Fruit fly (Drosophila melanogaster) whole organism, wandering third instar larva: Measurements from ENCODE around the gene dwg.

Experiments
- Abd-B ChIP-seq: fragments of >200 bp; optimal IDR thresholded peaks from 2 replicates; lab custom pipeline; 2017; ENCODE audit warnings: missing biosample characterization, missing genetic modification characterization
- CG32264 ChIP-seq: fragments of 200-800 bp; sonication (Bioruptor generic); optimal IDR thresholded peaks from 2 replicates; lab custom pipeline; 2016; ENCODE audit warnings: missing biosample characterization, missing genetic modification characterization
- CG9705 ChIP-seq: fragments of 200-800 bp; sonication (Bioruptor generic); optimal IDR thresholded peaks from 2 replicates; lab custom pipeline; 2018; ENCODE audit warnings: missing biosample characterization, mild to moderate bottlenecking, missing genetic modification characterization
- CrebA ChIP-seq: fragments of 200-800 bp; sonication (Bioruptor generic); optimal IDR thresholded peaks from 2 replicates; lab custom pipeline; 2016; ENCODE audit warnings: missing biosample characterization, mild to moderate bottlenecking, missing genetic modification characterization, borderline replicate concordance
- Dfd ChIP-seq: fragments of >200 bp; optimal IDR thresholded peaks from 2 replicates; lab custom pipeline; 2017; ENCODE audit warnings: missing biosample characterization, missing genetic modification characterization
- GATAd ChIP-seq: sonication (Bioruptor generic); optimal IDR thresholded peaks from 2 replicates; lab custom pipeline; 2016; ENCODE audit warnings: missing biosample characterization, missing genetic modification characterization
- HLH106 ChIP-seq: fragments of 200-800 bp; optimal IDR thresholded peaks from 3 replicates; lab custom pipeline; 2019; ENCODE audit warnings: missing biosample characterization, mild to moderate bottlenecking, missing genetic modification characterization, moderate library complexity
- Hnf4 ChIP-seq: fragments of 200-800 bp; sonication (Bioruptor generic); optimal IDR thresholded peaks from 2 replicates; lab custom pipeline; 2016; ENCODE audit warnings: missing biosample characterization, mild to moderate bottlenecking, missing genetic modification characterization
- Hr78 ChIP-seq: fragments of >200 bp; optimal IDR thresholded peaks from 2 replicates; lab custom pipeline; 2017; ENCODE audit warnings: missing biosample characterization, missing genetic modification characterization
- Hr83 ChIP-seq: fragments of 200-300 bp; sonication (Bioruptor generic); optimal IDR thresholded peaks from 2 replicates; lab custom pipeline; 2016; ENCODE audit warnings: missing biosample characterization, mild to moderate bottlenecking, missing genetic modification characterization, moderate library complexity; ENCODE audit not compliant: poor library complexity, severe bottlenecking
- Jra ChIP-seq: sonication (Bioruptor generic); optimal IDR thresholded peaks from 2 replicates; lab custom pipeline; 2016; ENCODE audit warnings: missing biosample characterization, missing genetic modification characterization
- Mio ChIP-seq: sonication (Bioruptor generic); optimal IDR thresholded peaks from 2 replicates; lab custom pipeline; 2016; ENCODE audit warnings: missing biosample characterization, missing genetic modification characterization
- Myc ChIP-seq: fragments of >200 bp; optimal IDR thresholded peaks from 2 replicates; lab custom pipeline; 2017
- OdsH ChIP-seq: fragments of 200-800 bp; sonication (Bioruptor generic); optimal IDR thresholded peaks from 2 replicates; lab custom pipeline; 2016; ENCODE audit warnings: missing biosample characterization, mild to moderate bottlenecking, missing genetic modification characterization
- Rel ChIP-seq, 2 experiments: fragments of 200-800 bp; sonication (Bioruptor generic) in 1 of 2; optimal IDR thresholded peaks; 2 replicates in 1 of 2; 3 replicates in 1 of 2; lab custom pipeline; 2016 to 2019; ENCODE audit warnings: mild to moderate bottlenecking in 2 of 2, missing biosample characterization in 2 of 2, missing genetic modification characterization in 2 of 2, moderate library complexity in 1 of 2
- Sp1 ChIP-seq: fragments of 200-800 bp; sonication (Bioruptor generic); optimal IDR thresholded peaks from 3 replicates; lab custom pipeline; 2019; ENCODE audit warnings: missing biosample characterization, mild to moderate bottlenecking, missing genetic modification characterization, moderate library complexity
- Vsx2 ChIP-seq: fragments of 200-300, 225-300 bp; sonication (Bioruptor generic); optimal IDR thresholded peaks from 2 replicates; lab custom pipeline; 2018; ENCODE audit warnings: missing biosample characterization, missing genetic modification characterization; ENCODE audit not compliant: partially characterized antibody
- br ChIP-seq: fragments of 200-800 bp; sonication (Bioruptor generic); optimal IDR thresholded peaks from 2 replicates; lab custom pipeline; 2016; ENCODE audit warnings: missing biosample characterization, missing genetic modification characterization
- dl ChIP-seq, 2 experiments: fragments of 175-275, 200-275 bp in 1 of 2; fragments of 200-275 bp in 1 of 2; sonication (Bioruptor generic); optimal IDR thresholded peaks; lab custom pipeline; 2018; ENCODE audit warnings: mild to moderate bottlenecking in 2 of 2, missing biosample characterization in 2 of 2, missing genetic modification characterization in 2 of 2, moderate library complexity in 2 of 2; ENCODE audit not compliant: partially characterized antibody in 2 of 2, insufficient read depth in 1 of 2
- dmrt93B ChIP-seq: fragments of 200-800 bp; sonication (Bioruptor generic); optimal IDR thresholded peaks from 2 replicates; lab custom pipeline; 2018; ENCODE audit warnings: missing biosample characterization, mild to moderate bottlenecking, missing genetic modification characterization
- dsf ChIP-seq: sonication (Bioruptor generic); optimal IDR thresholded peaks from 2 replicates; lab custom pipeline; 2016; ENCODE audit warnings: missing biosample characterization, missing genetic modification characterization, borderline replicate concordance
- ey ChIP-seq: fragments of 200-800 bp; sonication (Bioruptor generic); optimal IDR thresholded peaks from 2 replicates; lab custom pipeline; 2016; ENCODE audit warnings: missing biosample characterization, missing genetic modification characterization
- foxo ChIP-seq, 2 experiments: fragments of 200-800 bp; sonication (Bioruptor generic); optimal IDR thresholded peaks; 2 replicates in 1 of 2; 3 replicates in 1 of 2; lab custom pipeline; 2016 to 2017; ENCODE audit warnings: missing biosample characterization in 2 of 2, missing genetic modification characterization in 2 of 2
- fru ChIP-seq: fragments of 200-800 bp; sonication (Bioruptor generic); optimal IDR thresholded peaks from 3 replicates; lab custom pipeline; 2016; ENCODE audit warnings: missing biosample characterization, mild to moderate bottlenecking, missing genetic modification characterization
- h ChIP-seq: fragments of 200-800 bp; sonication (Bioruptor generic); optimal IDR thresholded peaks from 3 replicates; lab custom pipeline; 2016; ENCODE audit warnings: missing biosample characterization, mild to moderate bottlenecking, missing genetic modification characterization
- jim ChIP-seq: fragments of 175-275, 200-325 bp; sonication (Bioruptor generic); optimal IDR thresholded peaks from 2 replicates; lab custom pipeline; 2016; ENCODE audit warnings: missing biosample characterization, mild to moderate bottlenecking, missing genetic modification characterization
- lola ChIP-seq: fragments of >200 bp; optimal IDR thresholded peaks from 2 replicates; lab custom pipeline; 2017; ENCODE audit warnings: missing biosample characterization, missing genetic modification characterization
- pan ChIP-seq: fragments of >200 bp; optimal IDR thresholded peaks from 2 replicates; lab custom pipeline; 2017
- psq ChIP-seq: fragments of 200-800 bp; sonication (Bioruptor generic); optimal IDR thresholded peaks from 3 replicates; lab custom pipeline; 2017; ENCODE audit warnings: missing biosample characterization, mild to moderate bottlenecking, missing genetic modification characterization, moderate library complexity
- rgr ChIP-seq: fragments of 200-800 bp; sonication (Bioruptor generic); optimal IDR thresholded peaks from 3 replicates; lab custom pipeline; 2016; ENCODE audit warnings: missing biosample characterization, mild to moderate bottlenecking, missing genetic modification characterization
- sage ChIP-seq: fragments of 200-800 bp; sonication (Bioruptor generic); optimal IDR thresholded peaks from 2 replicates; lab custom pipeline; 2016; ENCODE audit warnings: missing biosample characterization, mild to moderate bottlenecking, missing genetic modification characterization
- sv ChIP-seq: fragments of 200-800 bp; sonication (Bioruptor generic); optimal IDR thresholded peaks from 3 replicates; lab custom pipeline; 2016; ENCODE audit warnings: missing biosample characterization, missing genetic modification characterization
- tai ChIP-seq: sonication (Bioruptor generic); optimal IDR thresholded peaks from 2 replicates; lab custom pipeline; 2016; ENCODE audit warnings: missing biosample characterization, missing genetic modification characterization
- usp ChIP-seq: fragments of >200 bp; optimal IDR thresholded peaks from 2 replicates; lab custom pipeline; 2017; ENCODE audit warnings: missing biosample characterization, missing genetic modification characterization
- woc ChIP-seq: sonication (Bioruptor generic); optimal IDR thresholded peaks from 2 replicates; lab custom pipeline; 2016; ENCODE audit warnings: missing biosample characterization, mild to moderate bottlenecking, missing genetic modification characterization

Gene dwg

dm6 chrX:2698064-2698894 is 29.2 kb upstream of the dwg start, which contains the start of the genes Spg7 and Lint-O:
Gene Spg7 (minus strand): TSS chrX:2698211.
Gene Lint-O (plus strand): TSS chrX:2698701.
- no peak for TF ChIP-seq Abd-B (GFP tag; lab: Kevin White, UChicago)

DNA sequence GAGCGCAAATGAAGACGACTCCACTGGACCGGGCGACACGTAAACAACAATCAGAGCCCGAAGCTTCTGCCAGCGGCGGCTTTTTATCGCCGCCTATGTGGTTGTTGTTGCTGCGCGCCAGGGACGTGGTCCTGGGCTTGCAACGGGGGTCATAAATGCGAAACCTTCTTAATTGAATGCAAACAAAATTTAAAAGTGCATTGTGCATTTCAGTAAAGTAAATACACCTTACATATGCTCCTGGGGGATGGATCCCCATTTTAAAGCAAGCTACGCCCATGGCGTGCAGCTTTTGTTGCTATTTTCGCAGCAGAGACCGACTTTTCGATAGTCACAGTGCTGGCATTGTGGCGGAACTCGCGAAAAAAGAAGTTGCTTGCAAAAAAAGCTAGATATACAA is 23.8 kb upstream of the dwg start, which contains the start of gene Ugalt:
Gene Ugalt (minus strand): TSS at position 160 of the 400 bp plus-strand sequence.
- TF ChIP-seq jim (GFP tag; lab: Kevin White, UChicago) (peak; percentile 99), woc (GFP tag; lab: Kevin White, UChicago) (peak; percentile 100), h (peak; percentile 100), Dfd (peak; percentile 97), Jra (GFP tag; lab: Kevin White, UChicago) (peak; percentile 100), tai (GFP tag; lab: Kevin White, UChicago) (no peak), fru (GFP tag; lab: Kevin White, UChicago) (peak; percentile 100), sv (GFP tag; lab: Kevin White, UChicago) (peak; percentile 100), rgr (GFP tag; lab: Kevin White, UChicago) (peak; percentile 100), Hnf4 (GFP tag; lab: Kevin White, UChicago) (peak; percentile 100), dmrt93B (GFP tag; lab: Kevin White, UChicago) (peak; percentile 100), Hr78 (GFP tag; lab: Kevin White, UChicago) (no peak), CG9705 (peak; percentile 100), Hr83 (GFP tag; lab: Kevin White, UChicago) (peak; percentile 100), usp (GFP tag; lab: Kevin White, UChicago) (peak; percentile 53), pan (lab: Kevin White, UChicago) (no peak), dsf (GFP tag; lab: Kevin White, UChicago) (peak; percentile 99), foxo (GFP tag; optimal IDR thresholded peaks at IDR 0.05; lab: Kevin White, UChicago) (peak; percentile 100), lola (GFP tag; lab: Kevin White, UChicago) (no peak), Vsx2 (GFP tag; lab: Kevin White, UChicago) (no peak), Mio (peak; percentile 99), sage (GFP tag; lab: Kevin White, UChicago) (peak; percentile 100), Sp1 (GFP tag; lab: Kevin White, UChicago) (peak; percentile 100), br (GFP tag; lab: Kevin White, UChicago) (peak; percentile 100), psq (GFP tag; lab: Kevin White, UChicago) (peak; percentile 100), OdsH (GFP tag; lab: Kevin White, UChicago) (peak; percentile 100), Rel (GFP tag; optimal IDR thresholded peaks at IDR 0.05; lab: Kevin White, UChicago) (peak; percentile 100), Rel (tag; optimal IDR thresholded peaks at IDR 0.05; lab: Kevin White, UChicago) (peak; percentile 99), Myc (lab: Kevin White, UChicago) (no peak), CG32264 (GFP tag; lab: Kevin White, UChicago) (peak; percentile 100), dl (GFP tag; optimal IDR thresholded peaks at IDR 0.05; lab: Kevin White, UChicago; ENCODE audit: insufficient read depth in 1 of 2, partially characterized antibody in 2 of 2) (no peak), Abd-B (GFP tag; lab: Kevin White, UChicago) (no peak), HLH106 (tag; lab: Kevin White, UChicago) (peak; percentile 100), ey (GFP tag; lab: Kevin White, UChicago) (peak; percentile 100), GATAd (peak; percentile 100)

dm6 chrX:2704134-2704773 is 23.2 kb upstream of the dwg start, which contains the start of gene eIF2Bbeta:
Gene eIF2Bbeta (plus strand): TSS chrX:2704571.
- no peak for TF ChIP-seq ey (GFP tag; lab: Kevin White, UChicago)
- peak; percentile 93 for TF ChIP-seq Myc (lab: Kevin White, UChicago)
- no peak for TF ChIP-seq CrebA (GFP tag; lab: Kevin White, UChicago)
